Worm (Caenorhabditis elegans) whole organism, midembryonic: Measurements from ENCODE around the gene ZK1320.2.
A peak's percentile ranks its signal among the peaks of the same experiment; 100 is the strongest.

Experiments
- T22C8.4 ChIP-seq: fragments of 200-800 bp; sonication (Bioruptor generic); IDR thresholded peaks from 2 replicates; pipeline ENCODE4 v1.3.6; 2022; ENCODE audit warnings: missing genetic modification characterization, missing compliant biosample characterization
- cog-1 ChIP-seq: sonication (generic microtip); optimal IDR thresholded peaks from 2 replicates; lab custom pipeline; 2016; ENCODE audit warnings: missing genetic modification characterization, missing compliant biosample characterization
- flt-1 ChIP-seq: fragments of 200-800 bp; sonication (Bioruptor generic); IDR thresholded peaks from 2 replicates; pipeline ENCODE4 v1.3.6; 2022; ENCODE audit warnings: missing genetic modification characterization, missing compliant biosample characterization
- klf-2 ChIP-seq: fragments of 200-800 bp; sonication (Bioruptor generic); conservative IDR thresholded peaks from 2 replicates; pipeline ENCODE4 v1.3.6; 2022; ENCODE audit warnings: missing genetic modification reagents, missing genetic modification characterization, missing compliant biosample characterization
- med-1 ChIP-seq: sonication (generic microtip); optimal IDR thresholded peaks from 2 replicates; lab custom pipeline; 2017; ENCODE audit warnings: missing genetic modification characterization, mild to moderate bottlenecking, missing compliant biosample characterization, antibody characterized with exemption, missing genetic modification reagents; ENCODE audit not compliant: insufficient read depth
- ref-1 ChIP-seq: fragments of 200-800 bp; sonication (Bioruptor generic); conservative IDR thresholded peaks from 2 replicates; pipeline ENCODE4 v1.3.6; 2022; ENCODE audit warnings: missing genetic modification reagents, missing genetic modification characterization, missing compliant biosample characterization
- tab-1 ChIP-seq: fragments of 200-800 bp; sonication (Bioruptor generic); IDR thresholded peaks from 2 replicates; pipeline ENCODE4 v1.3.6; 2022; ENCODE audit warnings: missing genetic modification characterization, missing compliant biosample characterization
- ztf-23 ChIP-seq: fragments of 200-800 bp; sonication (Bioruptor generic); IDR thresholded peaks from 2 replicates; pipeline ENCODE4 v1.3.6; 2022; ENCODE audit warnings: missing genetic modification reagents, missing genetic modification characterization, missing compliant biosample characterization
- ztf-29 ChIP-seq: fragments of 200-800 bp; sonication (Bioruptor generic); IDR thresholded peaks from 2 replicates; pipeline ENCODE4 v1.3.6; 2022; ENCODE audit warnings: missing genetic modification reagents, missing genetic modification characterization, missing compliant biosample characterization

Gene ZK1320.2

ce11 chrII:9646928-9647838 lies 11.6 kb downstream of the ZK1320.2 start, which contains the start of gene sqv-8:
Gene sqv-8 (plus strand): TSS chrII:9646978.
- no peak for TF ChIP-seq tab-1
- no peak for TF ChIP-seq ztf-23 (GFP tag; lab: Robert Waterston, UW)
- TF ChIP-seq T22C8.4 (GFP tag; lab: Robert Waterston, UW), result peak; percentile 35; the same call in 1 of the 2 replicates

ce11 chrII:9646122-9646555 lies 12.7 kb downstream of the ZK1320.2 start:
- TF ChIP-seq ztf-23 (GFP tag; lab: Robert Waterston, UW), result peak; percentile 62; the same call in 1 of the 2 replicates
- TF ChIP-seq klf-2, result no peak
- TF ChIP-seq ztf-29 (GFP tag; lab: Robert Waterston, UW), result no peak
- no peak for TF ChIP-seq ref-1 (GFP tag; lab: Robert Waterston, UW)
- peak; percentile 67; the same call in 1 of the 2 replicates for TF ChIP-seq flt-1 (GFP tag; lab: Robert Waterston, UW)
- TF ChIP-seq med-1 (GFP tag; lab: Kevin White, UChicago), result no peak
- TF ChIP-seq T22C8.4 (GFP tag; lab: Robert Waterston, UW), result peak; percentile 82
- TF ChIP-seq cog-1, result peak; percentile 65
- TF ChIP-seq tab-1, result 0 out of 2 replicates have a peak, but pooled peaks have one; percentile 53

- TF ChIP-seq ztf-29 (GFP tag; lab: Robert Waterston, UW) (peak; percentile 25; the same call in 1 of the 2 replicates), ztf-23 (GFP tag; lab: Robert Waterston, UW) (no peak)
Observed at ce11 chrII:9644940-9645634, 13.7 kb downstream of the ZK1320.2 start.

- TF ChIP-seq med-1 (GFP tag; lab: Kevin White, UChicago) (no peak), ref-1 (GFP tag; lab: Robert Waterston, UW) (no peak), cog-1 (no peak), tab-1 (no peak), klf-2 (no peak), T22C8.4 (GFP tag; lab: Robert Waterston, UW) (no peak), ztf-23 (GFP tag; lab: Robert Waterston, UW) (no peak), flt-1 (GFP tag; lab: Robert Waterston, UW) (no peak)
Observed at ce11 chrII:9644438-9644837, 14.4 kb downstream of the ZK1320.2 start, which contains the start of gene fzr-1. Gene fzr-1 (minus strand): TSS chrII:9644466.

ce11 chrII:9636300-9636699 lies 22.5 kb downstream of the ZK1320.2 start, which contains the start of gene ZK1307.7:
Gene ZK1307.7 (plus strand): TSS chrII:9636600.
- TF ChIP-seq T22C8.4 (GFP tag; lab: Robert Waterston, UW) (no peak), flt-1 (GFP tag; lab: Robert Waterston, UW) (no peak), ztf-29 (GFP tag; lab: Robert Waterston, UW) (no peak), cog-1 (no peak), klf-2 (no peak), ztf-23 (GFP tag; lab: Robert Waterston, UW) (no peak), ref-1 (GFP tag; lab: Robert Waterston, UW) (no peak), med-1 (GFP tag; lab: Kevin White, UChicago) (no peak), tab-1 (no peak)

- no peak for TF ChIP-seq flt-1 (GFP tag; lab: Robert Waterston, UW)
- TF ChIP-seq ztf-23 (GFP tag; lab: Robert Waterston, UW), result no peak
- TF ChIP-seq tab-1, result no peak
- TF ChIP-seq T22C8.4 (GFP tag; lab: Robert Waterston, UW), result no peak
- no peak for TF ChIP-seq ztf-29 (GFP tag; lab: Robert Waterston, UW)
- no peak for TF ChIP-seq klf-2
- no peak for TF ChIP-seq cog-1
- TF ChIP-seq med-1 (GFP tag; lab: Kevin White, UChicago), result no peak
- TF ChIP-seq ref-1 (GFP tag; lab: Robert Waterston, UW), result no peak
Observed at ce11 chrII:9625930-9626329, 32.9 kb downstream of the ZK1320.2 start.

ce11 chrII:9624110-9624695 lies 34.6 kb downstream of the ZK1320.2 start, which contains the start of the genes dnj-20 and ZK1307.8:
Gene dnj-20 (minus strand): TSS chrII:9624176.
Gene ZK1307.8 (plus strand): TSS chrII:9624613.
- no peak for TF ChIP-seq klf-2
- TF ChIP-seq cog-1, result no peak
- TF ChIP-seq tab-1, result no peak
- no peak for TF ChIP-seq med-1 (GFP tag; lab: Kevin White, UChicago)
- TF ChIP-seq ztf-23 (GFP tag; lab: Robert Waterston, UW), result no peak
- TF ChIP-seq ztf-29 (GFP tag; lab: Robert Waterston, UW), result no peak
- TF ChIP-seq ref-1 (GFP tag; lab: Robert Waterston, UW), result no peak
- TF ChIP-seq flt-1 (GFP tag; lab: Robert Waterston, UW), result no peak
- TF ChIP-seq T22C8.4 (GFP tag; lab: Robert Waterston, UW), result no peak

- TF ChIP-seq ztf-23 (GFP tag; lab: Robert Waterston, UW) (no peak), tab-1 (no peak), T22C8.4 (GFP tag; lab: Robert Waterston, UW) (no peak), klf-2 (no peak), ref-1 (GFP tag; lab: Robert Waterston, UW) (no peak), flt-1 (GFP tag; lab: Robert Waterston, UW) (no peak), med-1 (GFP tag; lab: Kevin White, UChicago) (no peak)
Observed at ce11 chrII:9621913-9622348, 36.9 kb downstream of the ZK1320.2 start.

- TF ChIP-seq klf-2, result no peak
- no peak for TF ChIP-seq T22C8.4 (GFP tag; lab: Robert Waterston, UW)
- TF ChIP-seq cog-1, result no peak
- TF ChIP-seq tab-1, result no peak
- no peak for TF ChIP-seq ztf-29 (GFP tag; lab: Robert Waterston, UW)
- no peak for TF ChIP-seq med-1 (GFP tag; lab: Kevin White, UChicago)
- no peak for TF ChIP-seq ref-1 (GFP tag; lab: Robert Waterston, UW)
- no peak for TF ChIP-seq flt-1 (GFP tag; lab: Robert Waterston, UW)
- TF ChIP-seq ztf-23 (GFP tag; lab: Robert Waterston, UW), result no peak
Observed at ce11 chrII:9621121-9621520, 37.7 kb downstream of the ZK1320.2 start.
